Worm (Caenorhabditis elegans) whole organism, early embryonic: ENCODE results near the gene str-162.
"Not testable (repeated sequence)": the region's sequence is repeated elsewhere in the genome, so short reads cannot be mapped to it uniquely, and the experiment has no call there.

Experiments
- B0310.2 ChIP-seq: sonication (generic microtip); optimal IDR thresholded peaks from 2 replicates; lab custom pipeline; 2016; ENCODE audit warnings: mild to moderate bottlenecking, missing genetic modification characterization, missing compliant biosample characterization
- F13C5.2 ChIP-seq: sonication (generic microtip); optimal IDR thresholded peaks from 2 replicates; lab custom pipeline; 2017; ENCODE audit warnings: mild to moderate bottlenecking, missing genetic modification characterization, inconsistent platforms, missing compliant biosample characterization
- aly-1 ChIP-seq: sonication (generic microtip); optimal IDR thresholded peaks from 2 replicates; lab custom pipeline; 2016; ENCODE audit warnings: missing genetic modification characterization, missing compliant biosample characterization
- ama-1 ChIP-seq: fragments of 150-350 bp; optimal IDR thresholded peaks from 2 replicates; lab custom pipeline; 2014
- ceh-13 ChIP-seq: fragments of 200-800 bp; sonication (Bioruptor generic); optimal IDR thresholded peaks from 2 replicates; lab custom pipeline; 2018; ENCODE audit warnings: mild to moderate bottlenecking, missing genetic modification characterization, missing compliant biosample characterization
- ceh-36 ChIP-seq: sonication (generic microtip); optimal IDR thresholded peaks from 2 replicates; lab custom pipeline; 2016; ENCODE audit warnings: missing genetic modification characterization, inconsistent platforms, missing compliant biosample characterization
- ets-7 ChIP-seq: sonication (generic microtip); optimal IDR thresholded peaks from 2 replicates; lab custom pipeline; 2016; ENCODE audit warnings: missing genotype, missing genetic modification characterization, missing compliant biosample characterization
- flt-1 ChIP-seq: fragments of 200-800 bp; sonication (Bioruptor generic); IDR thresholded peaks from 2 replicates; pipeline ENCODE4 v1.3.6; 2022; ENCODE audit warnings: missing genetic modification characterization, missing compliant biosample characterization
- hmbx-1 ChIP-seq: sonication (generic microtip); optimal IDR thresholded peaks from 2 replicates; lab custom pipeline; 2016; ENCODE audit warnings: mild to moderate bottlenecking, missing genetic modification characterization, missing compliant biosample characterization
- hmg-4 ChIP-seq: fragments of 200-800 bp; sonication (Bioruptor generic); optimal IDR thresholded peaks from 2 replicates; lab custom pipeline; 2018; ENCODE audit warnings: mild to moderate bottlenecking, missing genetic modification characterization, missing compliant biosample characterization
- hnd-1 ChIP-seq: sonication (generic microtip); optimal IDR thresholded peaks from 2 replicates; lab custom pipeline; 2016; ENCODE audit warnings: missing genetic modification characterization, missing compliant biosample characterization
- pes-1 ChIP-seq: fragments of 200-800 bp; sonication (Bioruptor generic); IDR thresholded peaks from 2 replicates; pipeline ENCODE4 v1.3.6; 2022; ENCODE audit warnings: missing genetic modification reagents, missing genetic modification characterization, missing compliant biosample characterization
- scrt-1 ChIP-seq: fragments of 200-800 bp; sonication (Bioruptor generic); IDR thresholded peaks from 2 replicates; pipeline ENCODE4 v1.3.6; 2022; ENCODE audit warnings: missing genetic modification characterization, missing compliant biosample characterization
- sea-1 ChIP-seq: fragments of 200-800 bp; sonication (Bioruptor generic); conservative IDR thresholded peaks from 2 replicates; pipeline ENCODE4 v1.3.6; 2022; ENCODE audit warnings: missing genetic modification characterization, missing compliant biosample characterization
- tbx-11 ChIP-seq: fragments of 200-800 bp; sonication (Bioruptor generic); IDR thresholded peaks from 2 replicates; pipeline ENCODE4 v1.3.6; 2022; ENCODE audit warnings: missing genetic modification characterization, missing compliant biosample characterization
- tbx-37 ChIP-seq: fragments of 200-800 bp; sonication (Bioruptor generic); conservative IDR thresholded peaks from 2 replicates; pipeline ENCODE4 v1.3.6; 2022; ENCODE audit warnings: missing genetic modification reagents, missing genetic modification characterization, missing compliant biosample characterization
- tra-4 ChIP-seq: sonication (generic microtip); optimal IDR thresholded peaks from 2 replicates; lab custom pipeline; 2017; ENCODE audit warnings: missing genetic modification characterization, missing compliant biosample characterization

The str-162 gene

DNA sequence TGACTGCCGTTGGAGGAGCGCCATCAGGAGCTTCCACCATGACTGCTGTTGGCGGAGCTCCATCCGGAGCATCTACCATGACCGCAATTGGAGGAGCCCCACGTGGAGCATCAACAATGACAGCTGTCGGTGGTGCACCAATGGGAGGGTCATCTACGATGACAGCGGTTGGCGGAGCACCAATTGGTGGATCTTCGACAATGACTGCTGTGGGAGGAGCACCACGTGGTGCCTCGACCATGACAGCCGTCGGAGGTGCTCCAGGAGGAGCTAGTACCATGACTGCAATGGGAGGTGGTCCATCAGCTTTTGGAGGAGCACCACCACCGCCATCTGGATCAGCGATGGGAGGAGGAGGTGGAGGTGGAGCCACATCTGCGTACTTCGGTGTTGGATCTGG lies 24.9 kb downstream of the str-162 start, which contains the start of gene T28H11.7:
Gene T28H11.7, minus strand, starts transcription at position 101 of the 400 bp plus-strand sequence.
- TF ChIP-seq sea-1 (GFP tag; lab: Robert Waterston, UW); tra-4 (tag; lab: Kevin White, UChicago); B0310.2 (tag; lab: Kevin White, UChicago): not testable (repeated sequence)

- no peak for TF ChIP-seq flt-1 (GFP tag; lab: Robert Waterston, UW)
- no peak for TF ChIP-seq tbx-11
- no peak for TF ChIP-seq tra-4 (tag; lab: Kevin White, UChicago)
- no peak for TF ChIP-seq scrt-1 (GFP tag; lab: Robert Waterston, UW)
- TF ChIP-seq pes-1 (GFP tag; lab: Robert Waterston, UW), result no peak
- TF ChIP-seq ceh-13 (GFP tag; lab: Kevin White, UChicago), result no peak
- TF ChIP-seq sea-1 (GFP tag; lab: Robert Waterston, UW), result no peak
- TF ChIP-seq ets-7 (tag; lab: Kevin White, UChicago), result no peak
- no peak for TF ChIP-seq hmg-4 (GFP tag; lab: Kevin White, UChicago)
- TF ChIP-seq F13C5.2 (tag; lab: Kevin White, UChicago), result no peak
- TF ChIP-seq ama-1, result no peak
Observed at ce11 chrIV:5020533-5020932, 28.3 kb downstream of the str-162 start, which contains the start of gene T28H11.8. Gene T28H11.8, minus strand, starts transcription at chrIV:5020633.

- no peak for TF ChIP-seq tbx-37 (GFP tag; lab: Robert Waterston, UW)
- TF ChIP-seq ceh-36 (tag; lab: Kevin White, UChicago), result no peak
- no peak for TF ChIP-seq hnd-1
- TF ChIP-seq aly-1 (tag; lab: Kevin White, UChicago), result no peak
- no peak for TF ChIP-seq flt-1 (GFP tag; lab: Robert Waterston, UW)
- TF ChIP-seq sea-1 (GFP tag; lab: Robert Waterston, UW), result no peak
- TF ChIP-seq hmbx-1 (tag; lab: Kevin White, UChicago), result no peak
- no peak for TF ChIP-seq B0310.2 (tag; lab: Kevin White, UChicago)
- TF ChIP-seq hmg-4 (GFP tag; lab: Kevin White, UChicago), result no peak
- TF ChIP-seq ceh-13 (GFP tag; lab: Kevin White, UChicago), result no peak
- no peak for TF ChIP-seq F13C5.2 (tag; lab: Kevin White, UChicago)
- no peak for TF ChIP-seq tbx-11
- TF ChIP-seq ama-1, result no peak
- TF ChIP-seq ets-7 (tag; lab: Kevin White, UChicago), result no peak
- TF ChIP-seq tra-4 (tag; lab: Kevin White, UChicago), result no peak
- TF ChIP-seq scrt-1 (GFP tag; lab: Robert Waterston, UW), result no peak
Observed at ce11 chrIV:5025646-5026045, 33.5 kb downstream of the str-162 start, which contains the start of gene C09B9.85. Gene C09B9.85, minus strand, starts transcription at chrIV:5025746.

- TF ChIP-seq flt-1 (GFP tag; lab: Robert Waterston, UW) (no peak), pes-1 (GFP tag; lab: Robert Waterston, UW) (no peak), tbx-37 (GFP tag; lab: Robert Waterston, UW) (no peak), hnd-1 (no peak), F13C5.2 (tag; lab: Kevin White, UChicago) (no peak), ceh-36 (tag; lab: Kevin White, UChicago) (no peak), aly-1 (tag; lab: Kevin White, UChicago) (no peak), tbx-11 (no peak), ets-7 (tag; lab: Kevin White, UChicago) (no peak), ama-1 (no peak), scrt-1 (GFP tag; lab: Robert Waterston, UW) (no peak), B0310.2 (tag; lab: Kevin White, UChicago) (no peak), ceh-13 (GFP tag; lab: Kevin White, UChicago) (no peak)
Observed at ce11 chrIV:5028978-5029377, 36.8 kb downstream of the str-162 start, which contains the start of the genes best-6 and C09B9.2. Gene best-6, minus strand, starts transcription at chrIV:5029078. Gene C09B9.2, plus strand, starts transcription at chrIV:5029291.

DNA sequence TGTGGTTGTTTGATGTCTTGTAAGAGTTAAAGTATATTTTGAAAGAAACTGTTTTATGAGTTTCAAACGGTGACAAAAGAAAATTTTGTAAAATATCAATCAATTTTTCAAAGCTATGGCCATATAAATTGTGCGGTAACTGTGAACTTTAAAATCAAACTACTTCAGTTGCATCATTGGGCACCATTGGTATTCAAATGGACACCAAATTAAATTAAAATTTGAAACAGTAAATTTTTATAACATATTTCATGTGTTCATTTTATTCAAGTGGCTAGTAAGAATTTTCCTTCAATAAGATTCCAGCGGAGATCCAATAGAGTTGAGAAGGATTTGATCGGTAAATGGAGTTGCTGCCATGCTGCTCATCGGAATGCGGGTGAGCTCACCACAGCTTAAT lies 39.2 kb downstream of the str-162 start:
- TF ChIP-seq ama-1 (no peak), ceh-13 (GFP tag; lab: Kevin White, UChicago) (no peak), ets-7 (tag; lab: Kevin White, UChicago) (no peak), sea-1 (GFP tag; lab: Robert Waterston, UW) (no peak), tbx-11 (no peak), aly-1 (tag; lab: Kevin White, UChicago) (no peak), flt-1 (GFP tag; lab: Robert Waterston, UW) (no peak), F13C5.2 (tag; lab: Kevin White, UChicago) (no peak), ceh-36 (tag; lab: Kevin White, UChicago) (no peak), hmg-4 (GFP tag; lab: Kevin White, UChicago) (no peak), hmbx-1 (tag; lab: Kevin White, UChicago) (no peak), tbx-37 (GFP tag; lab: Robert Waterston, UW) (no peak), pes-1 (GFP tag; lab: Robert Waterston, UW) (no peak), B0310.2 (tag; lab: Kevin White, UChicago) (no peak), scrt-1 (GFP tag; lab: Robert Waterston, UW) (no peak)

DNA sequence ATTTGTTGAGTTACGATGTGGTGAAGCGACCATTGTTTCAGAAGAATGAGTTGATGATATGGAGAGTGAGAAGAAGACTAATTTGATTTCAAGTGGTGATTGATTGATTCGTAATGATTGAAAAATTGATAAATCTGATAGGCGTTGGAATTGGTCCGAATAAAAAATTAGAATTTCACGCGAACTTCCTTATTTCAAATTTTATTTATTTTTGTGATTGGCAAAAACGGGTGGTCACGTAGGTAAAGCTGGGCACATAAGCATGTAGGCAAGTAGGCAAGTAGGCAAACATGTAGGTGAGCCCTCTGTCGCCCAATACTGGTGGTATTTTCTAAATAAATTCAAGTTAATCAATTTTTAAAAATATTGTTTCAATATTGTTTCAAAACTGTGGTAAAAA lies 41.1 kb downstream of the str-162 start, which contains the start of gene C09B9.4:
Gene C09B9.4, minus strand, starts transcription at position 101 of the 400 bp plus-strand sequence.
- no peak for TF ChIP-seq scrt-1 (GFP tag; lab: Robert Waterston, UW)
- no peak for TF ChIP-seq tra-4 (tag; lab: Kevin White, UChicago)
- TF ChIP-seq tbx-11, result no peak
- no peak for TF ChIP-seq ceh-36 (tag; lab: Kevin White, UChicago)
- TF ChIP-seq ceh-13 (GFP tag; lab: Kevin White, UChicago), result no peak
- TF ChIP-seq B0310.2 (tag; lab: Kevin White, UChicago), result no peak
- no peak for TF ChIP-seq hmg-4 (GFP tag; lab: Kevin White, UChicago)
- no peak for TF ChIP-seq hnd-1
- TF ChIP-seq ama-1, result no peak
- TF ChIP-seq ets-7 (tag; lab: Kevin White, UChicago), result no peak

- TF ChIP-seq tra-4 (tag; lab: Kevin White, UChicago), result no peak
- no peak for TF ChIP-seq hnd-1
- TF ChIP-seq ceh-36 (tag; lab: Kevin White, UChicago), result no peak
- TF ChIP-seq aly-1 (tag; lab: Kevin White, UChicago), result no peak
- TF ChIP-seq tbx-37 (GFP tag; lab: Robert Waterston, UW), result no peak
- no peak for TF ChIP-seq tbx-11
- no peak for TF ChIP-seq F13C5.2 (tag; lab: Kevin White, UChicago)
- no peak for TF ChIP-seq flt-1 (GFP tag; lab: Robert Waterston, UW)
- no peak for TF ChIP-seq hmg-4 (GFP tag; lab: Kevin White, UChicago)
- no peak for TF ChIP-seq scrt-1 (GFP tag; lab: Robert Waterston, UW)
- TF ChIP-seq sea-1 (GFP tag; lab: Robert Waterston, UW), result no peak
- no peak for TF ChIP-seq ets-7 (tag; lab: Kevin White, UChicago)
- no peak for TF ChIP-seq pes-1 (GFP tag; lab: Robert Waterston, UW)
- TF ChIP-seq ceh-13 (GFP tag; lab: Kevin White, UChicago), result no peak
- TF ChIP-seq hmbx-1 (tag; lab: Kevin White, UChicago), result no peak
- TF ChIP-seq B0310.2 (tag; lab: Kevin White, UChicago), result no peak
- no peak for TF ChIP-seq ama-1
Observed at ce11 chrIV:5037489-5037888, 45.3 kb downstream of the str-162 start, which contains the start of gene C09B9.1. Gene C09B9.1, plus strand, starts transcription at chrIV:5037789.
